Worm (Caenorhabditis elegans): ENCODE results near the gene F16G10.3.

ce11 chrII:2421905-2422304, 49.7 kb downstream of the F16G10.3 start, which contains the start of gene F42G2.2:
- TF ChIP-seq unc-62 (GFP tag; optimal IDR thresholded peaks at IDR 0.05), result no peak
- no peak for TF ChIP-seq mab-5 (tag; optimal IDR thresholded peaks at IDR 0.05)
- TF ChIP-seq ama-1 (optimal IDR thresholded peaks at IDR 0.05), result no peak
- TF ChIP-seq unc-39 (tag; optimal IDR thresholded peaks at IDR 0.05), result no peak
- TF ChIP-seq blmp-1 (tag; optimal IDR thresholded peaks at IDR 0.05; ENCODE audit: insufficient read depth), result no peak
- TF ChIP-seq fos-1 (tag; optimal IDR thresholded peaks at IDR 0.05), result no peak
- no peak for TF ChIP-seq ztf-11 (tag; optimal IDR thresholded peaks at IDR 0.05)
- TF ChIP-seq nhr-77 (tag; optimal IDR thresholded peaks at IDR 0.05), result no peak
- no peak for TF ChIP-seq lsy-2 (tag; optimal IDR thresholded peaks at IDR 0.05)
- no peak for TF ChIP-seq lin-13 (GFP tag; optimal IDR thresholded peaks at IDR 0.05)
- TF ChIP-seq lin-11 (tag; optimal IDR thresholded peaks at IDR 0.05), result no peak
- no peak for TF ChIP-seq elt-1 (tag; optimal IDR thresholded peaks at IDR 0.05)
- TF ChIP-seq nhr-12 (tag; optimal IDR thresholded peaks at IDR 0.05), result no peak
